Fruit fly (Drosophila melanogaster) whole organism, adult: ENCODE data around the gene Hip14.

Experiments
- CG11617 ChIP-seq: fragments of 200-800 bp; sonication (Bioruptor generic); optimal IDR thresholded peaks from 2 replicates; lab custom pipeline; 2017; ENCODE audit warnings: mild to moderate bottlenecking, missing biosample characterization, missing genetic modification reagents, missing genetic modification characterization
- CG12768 ChIP-seq: fragments of 200-800 bp; sonication (Bioruptor generic); optimal IDR thresholded peaks from 2 replicates; lab custom pipeline; 2017; ENCODE audit warnings: missing biosample characterization, missing genetic modification characterization, mild to moderate bottlenecking, moderate library complexity, missing genetic modification reagents
- CG14711 ChIP-seq: fragments of 200-800 bp; sonication (Bioruptor generic); optimal IDR thresholded peaks from 2 replicates; lab custom pipeline; 2018; ENCODE audit warnings: missing biosample characterization, mild to moderate bottlenecking, missing genetic modification characterization, moderate library complexity
- CG1620 ChIP-seq: fragments of 200-800 bp; sonication (Bioruptor generic); optimal IDR thresholded peaks from 2 replicates; lab custom pipeline; 2016; ENCODE audit warnings: missing biosample characterization, missing genetic modification characterization
- CG33017 ChIP-seq: fragments of 200-800 bp; sonication (Bioruptor generic); optimal IDR thresholded peaks from 2 replicates; lab custom pipeline; 2018; ENCODE audit warnings: missing biosample characterization, mild to moderate bottlenecking, missing genetic modification characterization, moderate library complexity
- CG5204 ChIP-seq: fragments of 200-800 bp; sonication (Bioruptor generic); optimal IDR thresholded peaks from 2 replicates; lab custom pipeline; 2016; ENCODE audit warnings: missing biosample characterization, missing genetic modification characterization
- CG7045 ChIP-seq: fragments of 200-800 bp; sonication (Bioruptor generic); optimal IDR thresholded peaks from 2 replicates; lab custom pipeline; 2017; ENCODE audit warnings: missing biosample characterization, mild to moderate bottlenecking, missing genetic modification characterization
- CG7101 ChIP-seq: fragments of 200-800 bp; sonication (Bioruptor generic); optimal IDR thresholded peaks from 2 replicates; lab custom pipeline; 2018; ENCODE audit warnings: missing biosample characterization, mild to moderate bottlenecking, missing genetic modification characterization, moderate library complexity
- Clk ChIP-seq: fragments of 200-800 bp; sonication (Bioruptor generic); optimal IDR thresholded peaks from 2 replicates; lab custom pipeline; 2017; ENCODE audit warnings: missing biosample characterization, missing genetic modification characterization
- Crg-1 ChIP-seq: fragments of 200-800 bp; sonication (Bioruptor generic); optimal IDR thresholded peaks from 2 replicates; lab custom pipeline; 2016; ENCODE audit warnings: missing biosample characterization, missing genetic modification characterization
- Hr96 ChIP-seq: fragments of 200-800 bp; sonication (Bioruptor generic); optimal IDR thresholded peaks from 2 replicates; lab custom pipeline; 2016; ENCODE audit warnings: missing biosample characterization, missing genetic modification characterization
- Mnt ChIP-seq: fragments of 200-800 bp; sonication (Bioruptor generic); optimal IDR thresholded peaks from 2 replicates; lab custom pipeline; 2016; ENCODE audit warnings: missing biosample characterization, mild to moderate bottlenecking, missing genetic modification characterization
- bab1 ChIP-seq: fragments of 200-800 bp; sonication (Bioruptor generic); optimal IDR thresholded peaks from 3 replicates; lab custom pipeline; 2019; ENCODE audit warnings: missing biosample characterization, mild to moderate bottlenecking, missing genetic modification characterization, moderate library complexity
- cic ChIP-seq: fragments of 200-800 bp; sonication (Bioruptor generic); optimal IDR thresholded peaks from 2 replicates; lab custom pipeline; 2017; ENCODE audit warnings: missing biosample characterization, mild to moderate bottlenecking, missing genetic modification characterization, moderate library complexity
- cnc ChIP-seq, 2 experiments: fragments of >200 bp; optimal IDR thresholded peaks; 2 replicates each; lab custom pipeline; 2017
- kay ChIP-seq: fragments of 200-800 bp; sonication (Bioruptor generic); peaks from one replicate; lab custom pipeline; 2016; ENCODE audit warnings: missing biosample characterization, missing genetic modification characterization, borderline replicate concordance
- ovo ChIP-seq: fragments of 200-800 bp; sonication (Bioruptor generic); optimal IDR thresholded peaks from 2 replicates; lab custom pipeline; 2016; ENCODE audit warnings: missing biosample characterization, missing genetic modification characterization
- pad ChIP-seq: fragments of 200-800 bp; sonication (Bioruptor generic); optimal IDR thresholded peaks from 3 replicates; lab custom pipeline; 2017; ENCODE audit warnings: missing biosample characterization, missing genetic modification characterization, mild to moderate bottlenecking, moderate library complexity, missing genetic modification reagents
- tj ChIP-seq: fragments of 200-800 bp; sonication (Bioruptor generic); optimal IDR thresholded peaks from 3 replicates; lab custom pipeline; 2017; ENCODE audit warnings: missing biosample characterization, mild to moderate bottlenecking, missing genetic modification characterization, moderate library complexity
- toe ChIP-seq: fragments of 200-800 bp; sonication (Bioruptor generic); optimal IDR thresholded peaks from 2 replicates; lab custom pipeline; 2016; ENCODE audit warnings: missing biosample characterization, missing genetic modification characterization

The Hip14 gene

dm6 chr3L:15982148-15982547 is 5.9 kb upstream of the Hip14 start:
- TF ChIP-seq ovo (GFP tag; lab: Kevin White, UChicago): no peak
- no peak for TF ChIP-seq bab1 (GFP tag; lab: Kevin White, UChicago)
- TF ChIP-seq Clk (GFP tag; lab: Kevin White, UChicago): no peak
- TF ChIP-seq CG11617: no peak
- TF ChIP-seq CG14711 (tag; lab: Kevin White, UChicago): no peak
- TF ChIP-seq Mnt (GFP tag; lab: Kevin White, UChicago): no peak
- no peak for TF ChIP-seq kay (GFP tag; lab: Kevin White, UChicago)
- no peak for TF ChIP-seq CG33017 (tag; lab: Kevin White, UChicago)
- no peak for TF ChIP-seq pad
- TF ChIP-seq CG1620 (GFP tag; lab: Kevin White, UChicago): no peak
- no peak for TF ChIP-seq CG12768 (GFP tag; lab: Kevin White, UChicago)
- TF ChIP-seq tj: no peak
- no peak for TF ChIP-seq toe (GFP tag; lab: Kevin White, UChicago)

- TF ChIP-seq Mnt (GFP tag; lab: Kevin White, UChicago) (peak; percentile 95), toe (GFP tag; lab: Kevin White, UChicago) (peak; percentile 99), CG11617 (peak; percentile 99), Crg-1 (GFP tag; lab: Kevin White, UChicago) (peak; percentile 97), pad (peak; percentile 95), Hr96 (GFP tag; lab: Kevin White, UChicago) (peak; percentile 95), CG33017 (tag; lab: Kevin White, UChicago) (peak; percentile 98), ovo (GFP tag; lab: Kevin White, UChicago) (peak; percentile 98), CG12768 (GFP tag; lab: Kevin White, UChicago) (peak; percentile 99), tj (peak; percentile 93), Clk (GFP tag; lab: Kevin White, UChicago) (peak; percentile 99), CG1620 (GFP tag; lab: Kevin White, UChicago) (peak; percentile 97), cic (GFP tag; lab: Kevin White, UChicago) (peak; percentile 93), CG7101 (peak; percentile 99), kay (GFP tag; lab: Kevin White, UChicago) (no peak), CG5204 (GFP tag; lab: Kevin White, UChicago) (peak; percentile 97), bab1 (GFP tag; lab: Kevin White, UChicago) (peak; percentile 99), CG7045 (GFP tag; lab: Kevin White, UChicago) (peak; percentile 99), cnc (optimal IDR thresholded peaks at IDR 0.05; lab: Kevin White, UChicago) (no peak), CG14711 (tag; lab: Kevin White, UChicago) (peak; percentile 98)
These were observed 5.1 kb upstream of the Hip14 start, which contains the start of the genes brm and Arl1 for dm6 chr3L:15982783-15983432. brm (minus strand) TSS chr3L:15982869. Arl1 (plus strand) TSS chr3L:15983135.

dm6 chr3L:15987635-15988034 is 401 bp upstream of the Hip14 start, which contains the start of gene PolD1:
PolD1 (minus strand) TSS chr3L:15987815.
- TF ChIP-seq toe (GFP tag; lab: Kevin White, UChicago) (no peak), cic (GFP tag; lab: Kevin White, UChicago) (no peak), Clk (GFP tag; lab: Kevin White, UChicago) (no peak), CG7101 (no peak), CG14711 (tag; lab: Kevin White, UChicago) (no peak), ovo (GFP tag; lab: Kevin White, UChicago) (no peak), CG1620 (GFP tag; lab: Kevin White, UChicago) (no peak), kay (GFP tag; lab: Kevin White, UChicago) (no peak), Hr96 (GFP tag; lab: Kevin White, UChicago) (no peak), CG11617 (no peak), bab1 (GFP tag; lab: Kevin White, UChicago) (no peak), pad (no peak), CG33017 (tag; lab: Kevin White, UChicago) (no peak), tj (no peak), Crg-1 (GFP tag; lab: Kevin White, UChicago) (no peak), Mnt (GFP tag; lab: Kevin White, UChicago) (no peak)

- TF ChIP-seq cic (GFP tag; lab: Kevin White, UChicago): no peak
- TF ChIP-seq CG33017 (tag; lab: Kevin White, UChicago): no peak
- no peak for TF ChIP-seq ovo (GFP tag; lab: Kevin White, UChicago)
- no peak for TF ChIP-seq Hr96 (GFP tag; lab: Kevin White, UChicago)
- TF ChIP-seq CG7045 (GFP tag; lab: Kevin White, UChicago): no peak
- TF ChIP-seq CG12768 (GFP tag; lab: Kevin White, UChicago): no peak
- TF ChIP-seq cnc (optimal IDR thresholded peaks at IDR 0.05; lab: Kevin White, UChicago): no peak
- TF ChIP-seq Clk (GFP tag; lab: Kevin White, UChicago): no peak
These were observed 8.0 kb downstream of the Hip14 start for dm6 chr3L:15996019-15996418.

dm6 chr3L:15998217-15998616 is 10.2 kb downstream of the Hip14 start:
- TF ChIP-seq cic (GFP tag; lab: Kevin White, UChicago): no peak
- TF ChIP-seq kay (GFP tag; lab: Kevin White, UChicago): no peak
- no peak for TF ChIP-seq CG1620 (GFP tag; lab: Kevin White, UChicago)
- TF ChIP-seq Hr96 (GFP tag; lab: Kevin White, UChicago): no peak
- TF ChIP-seq bab1 (GFP tag; lab: Kevin White, UChicago): no peak
- TF ChIP-seq CG14711 (tag; lab: Kevin White, UChicago): no peak
- no peak for TF ChIP-seq CG7101
- no peak for TF ChIP-seq pad
